Worm (Caenorhabditis elegans): Measurements from ENCODE around the gene srj-8.

The srj-8 gene

ce11 chrV:3241175-3241574 is 6.4 kb upstream of the srj-8 start, which contains the start of gene srj-11:
Gene srj-11, plus strand, starts transcription at chrV:3241424.
- TF ChIP-seq lim-6 (tag; optimal IDR thresholded peaks at IDR 0.05) (no peak), pqm-1 (tag; optimal IDR thresholded peaks at IDR 0.05) (no peak), unc-86 (tag; optimal IDR thresholded peaks at IDR 0.05) (no peak), unc-3 (GFP tag; conservative IDR thresholded peaks at IDR 0.05) (no peak), unc-3 (tag; optimal IDR thresholded peaks at IDR 0.05) (no peak)

ce11 chrV:3242984-3243383 is 4.6 kb upstream of the srj-8 start, which contains the start of gene gst-23:
Gene gst-23, plus strand, starts transcription at chrV:3243284.
- TF ChIP-seq zip-5 (tag; optimal IDR thresholded peaks at IDR 0.05) = no peak
- no peak for TF ChIP-seq ceh-30 (tag; optimal IDR thresholded peaks at IDR 0.05)
- TF ChIP-seq hlh-8 (tag; optimal IDR thresholded peaks at IDR 0.05) = no peak
- no peak for TF ChIP-seq ceh-14 (tag; optimal IDR thresholded peaks at IDR 0.05)
- no peak for TF ChIP-seq C38D4.7 (GFP tag; optimal IDR thresholded peaks at IDR 0.05)
- no peak for TF ChIP-seq eyg-1 (tag; optimal IDR thresholded peaks at IDR 0.05)
- TF ChIP-seq ceh-19 (GFP tag; optimal IDR thresholded peaks at IDR 0.05) = no peak

- TF ChIP-seq mec-3 (tag; optimal IDR thresholded peaks at IDR 0.05; ENCODE audit: borderline replicate concordance) = no peak
- TF ChIP-seq odd-2 (tag; optimal IDR thresholded peaks at IDR 0.05) = no peak
- TF ChIP-seq pax-1 (tag; optimal IDR thresholded peaks at IDR 0.05) = no peak
- no peak for TF ChIP-seq tbx-7 (tag; optimal IDR thresholded peaks at IDR 0.05)
- no peak for TF ChIP-seq ztf-16 (tag; optimal IDR thresholded peaks at IDR 0.05)
- no peak for TF ChIP-seq hlh-13 (GFP tag; optimal IDR thresholded peaks at IDR 0.05)
- TF ChIP-seq T23F11.4 (GFP tag; optimal IDR thresholded peaks at IDR 0.05) = no peak
- TF ChIP-seq unc-55 (GFP tag; optimal IDR thresholded peaks at IDR 0.05) = no peak
- no peak for TF ChIP-seq pha-2 (tag; optimal IDR thresholded peaks at IDR 0.05)
- no peak for TF ChIP-seq pqm-1 (tag; optimal IDR thresholded peaks at IDR 0.05)
- TF ChIP-seq ahr-1 (tag; optimal IDR thresholded peaks at IDR 0.05) = no peak
- no peak for TF ChIP-seq hlh-30 (tag; optimal IDR thresholded peaks at IDR 0.05; ENCODE audit: insufficient read depth)
- no peak for TF ChIP-seq madf-2 (tag; optimal IDR thresholded peaks at IDR 0.05)
- TF ChIP-seq pag-3 (tag; optimal IDR thresholded peaks at IDR 0.05; ENCODE audit: borderline replicate concordance) = no peak
- no peak for TF ChIP-seq syd-9 (tag; optimal IDR thresholded peaks at IDR 0.05)
- no peak for TF ChIP-seq tbx-2 (tag; optimal IDR thresholded peaks at IDR 0.05)
- no peak for TF ChIP-seq ref-2 (tag; optimal IDR thresholded peaks at IDR 0.05)
Measured at ce11 chrV:3244703-3245102, 2.9 kb upstream of the srj-8 start, which contains the start of gene srj-7. Gene srj-7, plus strand, starts transcription at chrV:3245003.

- TF ChIP-seq ceh-34 (tag; optimal IDR thresholded peaks at IDR 0.05) (no peak), fkh-6 (tag; optimal IDR thresholded peaks at IDR 0.05) (no peak), ttx-3 (tag; optimal IDR thresholded peaks at IDR 0.05) (no peak), ceh-18 (tag; optimal IDR thresholded peaks at IDR 0.05) (no peak), hlh-15 (tag; optimal IDR thresholded peaks at IDR 0.05) (no peak), C38D4.7 (GFP tag; optimal IDR thresholded peaks at IDR 0.05) (no peak)
Measured at ce11 chrV:3250153-3250552, 2.5 kb downstream of the srj-8 start, which contains the start of gene T28A11.13. Gene T28A11.13, minus strand, starts transcription at chrV:3250253.

ce11 chrV:3256051-3256450 is 8.4 kb downstream of the srj-8 start, which contains the start of gene srt-63:
Gene srt-63, minus strand, starts transcription at chrV:3256151.
- TF ChIP-seq ceh-45 (GFP tag; IDR thresholded peaks at IDR 0.05) = no peak
- no peak for TF ChIP-seq K02D7.2 (tag; optimal IDR thresholded peaks at IDR 0.05)
- no peak for TF ChIP-seq sdc-2 (tag; optimal IDR thresholded peaks at IDR 0.05)
- no peak for TF ChIP-seq pha-4 (tag; optimal IDR thresholded peaks at IDR 0.05)
- no peak for TF ChIP-seq ceh-24 (tag; optimal IDR thresholded peaks at IDR 0.05)
- TF ChIP-seq nhr-11 (tag; optimal IDR thresholded peaks at IDR 0.05) = no peak
- no peak for TF ChIP-seq T23F11.4 (GFP tag; optimal IDR thresholded peaks at IDR 0.05)
- TF ChIP-seq elt-4 (tag; optimal IDR thresholded peaks at IDR 0.05) = no peak
- TF ChIP-seq ceh-22 (tag; optimal IDR thresholded peaks at IDR 0.05) = no peak
- TF ChIP-seq unc-55 (GFP tag; optimal IDR thresholded peaks at IDR 0.05) = no peak
- no peak for TF ChIP-seq lim-6 (tag; optimal IDR thresholded peaks at IDR 0.05)
- no peak for TF ChIP-seq elt-2 (tag; optimal IDR thresholded peaks at IDR 0.05)
- TF ChIP-seq fax-1 (tag; optimal IDR thresholded peaks at IDR 0.05) = no peak
- no peak for TF ChIP-seq ceh-2 (tag; optimal IDR thresholded peaks at IDR 0.05)
